Fruit fly (Drosophila melanogaster): ENCODE results near the gene CG13096.

DNA sequence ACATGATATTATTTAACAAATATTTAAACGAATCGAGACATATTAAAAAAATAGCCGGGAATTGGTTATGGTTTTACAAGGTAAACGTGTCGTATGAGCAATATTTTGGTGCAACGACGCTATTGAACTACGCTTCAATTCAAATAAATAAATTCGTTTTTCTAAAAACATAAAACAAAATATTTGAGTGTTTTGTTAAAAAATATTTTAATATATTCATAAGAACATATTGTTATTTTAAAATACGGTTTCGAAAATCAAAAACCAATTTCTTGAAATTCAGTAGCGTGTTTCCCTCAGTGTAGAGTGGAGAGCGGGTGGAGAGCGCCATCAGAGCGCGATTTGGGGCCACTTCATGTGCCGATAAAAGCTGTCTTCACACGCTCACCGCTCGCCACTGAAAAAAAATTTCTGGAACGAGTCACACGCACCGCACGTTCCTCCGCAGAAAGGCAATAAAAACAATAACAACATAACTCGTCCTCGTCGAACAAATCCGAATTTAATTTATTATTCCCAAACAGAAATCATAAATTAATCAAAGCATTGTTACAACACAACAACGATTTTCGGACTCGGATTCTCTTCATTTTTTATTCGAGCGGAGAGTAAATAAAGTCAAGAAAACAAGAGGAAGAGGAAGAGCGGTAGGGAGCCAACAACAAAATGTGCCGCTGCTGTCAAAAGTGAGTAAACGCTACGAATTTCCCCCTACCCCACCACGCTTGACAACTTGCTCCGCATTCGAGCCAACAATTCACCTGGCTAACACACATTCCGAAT is 23.9 kb upstream of the CG13096 start:
- TF ChIP-seq CG12768 (GFP tag; optimal IDR thresholded peaks at IDR 0.05) (peak; percentile 71), kay (GFP tag; ENCODE audit: borderline replicate concordance) (peak; percentile 70), bab1 (GFP tag; optimal IDR thresholded peaks at IDR 0.05) (peak; percentile 83)
